Worm (Caenorhabditis elegans): ENCODE data around the gene W04G3.5.

W04G3.5 gene

DNA sequence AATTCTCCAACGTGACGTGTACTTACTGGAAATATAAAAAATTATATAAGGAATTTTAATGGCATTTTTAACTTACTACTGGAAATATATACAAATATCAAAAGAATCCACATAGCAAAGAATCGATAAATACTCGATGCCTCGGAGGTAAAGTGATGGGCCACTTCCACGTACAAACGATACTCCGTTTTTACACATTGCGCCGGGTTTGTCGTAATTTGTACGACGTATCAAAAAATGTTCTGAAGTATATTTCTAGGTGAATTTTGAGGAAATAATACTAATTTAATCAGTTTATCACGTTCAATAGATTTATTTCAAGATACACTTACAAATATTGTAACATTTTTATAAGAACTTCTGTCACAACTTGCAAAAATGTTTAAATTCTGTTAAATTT is 47.4 kb downstream of the W04G3.5 start, which contains the start of gene R08B4.3:
Gene R08B4.3, minus strand, starts transcription at position 198 of the 400 bp plus-strand sequence.
- TF ChIP-seq alr-1 (tag; optimal IDR thresholded peaks at IDR 0.05) = peak; percentile 40
- no peak for TF ChIP-seq ztf-1 (GFP tag; conservative IDR thresholded peaks at IDR 0.05)
- TF ChIP-seq C34F6.9 (tag; optimal IDR thresholded peaks at IDR 0.05) = no peak
- no peak for TF ChIP-seq sma-9 (GFP tag; optimal IDR thresholded peaks at IDR 0.05)
- TF ChIP-seq sma-9 (tag; optimal IDR thresholded peaks at IDR 0.05) = no peak

DNA sequence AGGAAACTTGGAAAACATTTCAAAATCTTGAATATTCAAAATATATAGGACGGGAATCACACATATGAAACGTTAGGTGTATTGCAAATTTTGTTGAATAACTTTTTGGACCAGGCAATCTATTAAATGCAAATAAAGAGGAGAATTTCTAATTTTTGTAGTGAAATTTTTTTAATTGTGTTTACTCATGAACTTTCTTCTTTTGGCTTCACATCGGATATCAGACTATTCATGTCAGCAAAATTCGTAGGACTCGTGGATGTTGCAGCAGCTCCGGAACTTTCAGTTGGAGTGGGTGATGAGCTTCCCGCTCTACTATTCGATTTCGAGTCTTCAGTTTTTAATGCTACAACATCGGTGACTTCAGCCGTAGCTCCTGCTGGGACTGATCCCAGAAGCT is 49.0 kb downstream of the W04G3.5 start:
- TF ChIP-seq nhr-11 (tag; optimal IDR thresholded peaks at IDR 0.05) (no peak), sma-3 (GFP tag; optimal IDR thresholded peaks at IDR 0.05) (no peak), ztf-11 (tag; optimal IDR thresholded peaks at IDR 0.05) (no peak), ZK546.5 (tag; optimal IDR thresholded peaks at IDR 0.05) (no peak)

DNA sequence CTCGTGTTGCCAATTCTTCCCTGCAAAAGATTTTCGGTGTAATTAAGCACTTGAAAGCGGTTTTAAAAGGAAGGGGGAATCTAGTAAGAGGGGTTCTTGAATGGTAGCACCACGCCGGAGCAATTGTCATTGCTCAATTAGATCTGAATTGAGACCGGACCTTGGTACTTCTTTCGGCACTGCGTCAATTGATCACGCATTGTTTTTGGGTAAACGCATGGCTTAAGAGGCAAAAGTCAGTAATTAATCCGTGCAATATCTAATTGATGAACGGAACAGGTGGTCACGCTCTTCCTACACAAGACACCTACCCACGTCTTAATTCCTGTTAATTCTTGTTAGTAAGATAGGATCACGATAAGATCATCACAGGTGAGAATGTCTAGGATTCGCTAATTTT is 50.5 kb downstream of the W04G3.5 start:
- TF ChIP-seq nhr-237 (tag; optimal IDR thresholded peaks at IDR 0.05) = no peak
- no peak for TF ChIP-seq unc-55 (GFP tag; optimal IDR thresholded peaks at IDR 0.05)
- no peak for TF ChIP-seq lin-39 (tag; optimal IDR thresholded peaks at IDR 0.05)
- TF ChIP-seq sma-3 (GFP tag; optimal IDR thresholded peaks at IDR 0.05) = no peak

DNA sequence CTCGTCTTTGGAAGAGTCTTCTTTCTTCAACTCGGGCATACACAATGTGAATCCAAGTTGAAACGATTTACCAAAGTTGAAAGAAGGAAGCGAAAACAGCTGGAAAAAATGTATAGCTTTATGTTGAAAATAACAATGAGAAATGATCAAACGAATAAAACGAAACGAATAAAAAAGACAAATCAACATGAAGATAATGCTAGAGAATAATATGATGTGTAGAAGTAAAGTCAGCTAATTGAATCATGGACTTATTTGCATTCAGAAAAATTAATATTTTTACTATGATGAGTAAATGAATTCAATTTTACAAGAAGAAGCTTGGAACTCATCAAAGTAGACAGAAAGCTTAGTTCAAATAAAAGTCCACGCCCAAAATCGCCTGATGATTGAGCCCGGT is 52.1 kb downstream of the W04G3.5 start, which contains the start of gene alr-1:
Gene alr-1, minus strand, starts transcription at position 101 of the 400 bp plus-strand sequence.
- TF ChIP-seq sem-4 (tag; optimal IDR thresholded peaks at IDR 0.05) (no peak), mdl-1 (tag; optimal IDR thresholded peaks at IDR 0.05) (no peak), ZK546.5 (tag; optimal IDR thresholded peaks at IDR 0.05) (no peak), nhr-6 (tag; optimal IDR thresholded peaks at IDR 0.05) (no peak), mab-5 (tag; optimal IDR thresholded peaks at IDR 0.05) (no peak), ztf-1 (GFP tag; conservative IDR thresholded peaks at IDR 0.05) (no peak), ztf-11 (tag; optimal IDR thresholded peaks at IDR 0.05) (no peak), elt-1 (tag; optimal IDR thresholded peaks at IDR 0.05) (no peak), nhr-77 (tag; optimal IDR thresholded peaks at IDR 0.05) (no peak), sma-9 (GFP tag; optimal IDR thresholded peaks at IDR 0.05) (no peak), sma-9 (tag; optimal IDR thresholded peaks at IDR 0.05) (no peak), zag-1 (tag; optimal IDR thresholded peaks at IDR 0.05) (no peak), dmd-4 (tag; optimal IDR thresholded peaks at IDR 0.05) (no peak), nhr-25 (tag; optimal IDR thresholded peaks at IDR 0.05) (no peak), nhr-23 (tag; optimal IDR thresholded peaks at IDR 0.05) (no peak), lsy-2 (tag; optimal IDR thresholded peaks at IDR 0.05) (no peak), R02D3.7 (tag; optimal IDR thresholded peaks at IDR 0.05) (no peak), C34F6.9 (tag; optimal IDR thresholded peaks at IDR 0.05) (no peak), mbf-1 (tag; optimal IDR thresholded peaks at IDR 0.05) (no peak), nhr-12 (tag; optimal IDR thresholded peaks at IDR 0.05) (no peak), nhr-129 (tag; optimal IDR thresholded peaks at IDR 0.05) (no peak)
